Worm (Caenorhabditis elegans) whole organism, dauer: ENCODE measurements around the gene pmk-3.
"Not testable (repeated sequence)": the region's sequence is repeated elsewhere in the genome, so short reads cannot be mapped to it uniquely, and the experiment has no call there.

Source experiments
- unc-62 ChIP-seq: sonication (generic microtip); optimal IDR thresholded peaks from 2 replicates; lab custom pipeline; 2017; ENCODE audit warnings: missing biosample characterization, missing genetic modification reagents, missing genetic modification characterization

pmk-3 gene

ce11 chrIV:8138984-8139383 is at the start of gene pmk-3:
Gene pmk-3, plus strand, starts transcription at chrIV:8139219.
- no peak for TF ChIP-seq unc-62 (GFP tag; lab: Kevin White, UChicago)

ce11 chrIV:8091539-8091938 is 47.5 kb upstream of the pmk-3 start:
- no peak for TF ChIP-seq unc-62 (GFP tag; lab: Kevin White, UChicago)

ce11 chrIV:8096375-8096774 is 42.6 kb upstream of the pmk-3 start:
- TF ChIP-seq unc-62 (GFP tag; lab: Kevin White, UChicago) = no peak

- TF ChIP-seq unc-62 (GFP tag; lab: Kevin White, UChicago) = no peak
Measured at ce11 chrIV:8099601-8100000, 39.4 kb upstream of the pmk-3 start, which contains the start of gene Y42H9AR.2. Gene Y42H9AR.2, plus strand, starts transcription at chrIV:8099901.

ce11 chrIV:8102231-8102630 is 36.8 kb upstream of the pmk-3 start, which contains the start of gene Y42H9AR.5:
Gene Y42H9AR.5, plus strand, starts transcription at chrIV:8102531.
- TF ChIP-seq unc-62 (GFP tag; lab: Kevin White, UChicago) = no peak

ce11 chrIV:8103196-8103595 is 35.8 kb upstream of the pmk-3 start:
- TF ChIP-seq unc-62 (GFP tag; lab: Kevin White, UChicago) = no peak

ce11 chrIV:8105083-8105482 is 33.9 kb upstream of the pmk-3 start:
- TF ChIP-seq unc-62 (GFP tag; lab: Kevin White, UChicago) = no peak

- no peak for TF ChIP-seq unc-62 (GFP tag; lab: Kevin White, UChicago)
Measured at ce11 chrIV:8107502-8107901, 31.5 kb upstream of the pmk-3 start, which contains the start of gene rabs-5. Gene rabs-5, minus strand, starts transcription at chrIV:8107602.

ce11 chrIV:8112187-8112586 is 26.8 kb upstream of the pmk-3 start, which contains the start of gene Y42H9AR.4:
Gene Y42H9AR.4, minus strand, starts transcription at chrIV:8112218.
- no peak for TF ChIP-seq unc-62 (GFP tag; lab: Kevin White, UChicago)

ce11 chrIV:8112646-8113045 is 26.4 kb upstream of the pmk-3 start:
- TF ChIP-seq unc-62 (GFP tag; lab: Kevin White, UChicago) = no peak

ce11 chrIV:8113161-8113560 is 25.9 kb upstream of the pmk-3 start, which contains the start of gene Y42H9AR.1:
Gene Y42H9AR.1, plus strand, starts transcription at chrIV:8113393.
- TF ChIP-seq unc-62 (GFP tag; lab: Kevin White, UChicago) = no peak

ce11 chrIV:8114535-8114934 is 24.5 kb upstream of the pmk-3 start:
- TF ChIP-seq unc-62 (GFP tag; lab: Kevin White, UChicago) = no peak

- no peak for TF ChIP-seq unc-62 (GFP tag; lab: Kevin White, UChicago)
Measured at ce11 chrIV:8115462-8115861, 23.6 kb upstream of the pmk-3 start, which contains the start of gene irld-8. Gene irld-8, plus strand, starts transcription at chrIV:8115762.

- TF ChIP-seq unc-62 (GFP tag; lab: Kevin White, UChicago) = no peak
Measured at ce11 chrIV:8118790-8119189, 20.2 kb upstream of the pmk-3 start, which contains the start of gene F42G8.8. Gene F42G8.8, plus strand, starts transcription at chrIV:8119090.

- TF ChIP-seq unc-62 (GFP tag; lab: Kevin White, UChicago) = not testable (repeated sequence)
Measured at ce11 chrIV:8122349-8122748, 16.7 kb upstream of the pmk-3 start, which contains the start of gene erp-44.3. Gene erp-44.3, plus strand, starts transcription at chrIV:8122649.

- TF ChIP-seq unc-62 (GFP tag; lab: Kevin White, UChicago) = no peak
Measured at ce11 chrIV:8126902-8127301, 12.1 kb upstream of the pmk-3 start, which contains the start of gene ceph-41. Gene ceph-41, plus strand, starts transcription at chrIV:8127202.

- TF ChIP-seq unc-62 (GFP tag; lab: Kevin White, UChicago) = no peak
Measured at ce11 chrIV:8127430-8127829, 11.6 kb upstream of the pmk-3 start.
